Worm (Caenorhabditis elegans): ENCODE data around the gene ZK1307.1.

- TF ChIP-seq flt-1 (GFP tag; IDR thresholded peaks at IDR 0.05): no peak
- TF ChIP-seq tbx-37 (GFP tag; conservative IDR thresholded peaks at IDR 0.05): no peak
- no peak for TF ChIP-seq pes-1 (GFP tag; IDR thresholded peaks at IDR 0.05)
- no peak for TF ChIP-seq aly-1 (tag; optimal IDR thresholded peaks at IDR 0.05)
- no peak for TF ChIP-seq ama-1 (optimal IDR thresholded peaks at IDR 0.05)
- no peak for TF ChIP-seq ceh-36 (tag; optimal IDR thresholded peaks at IDR 0.05)
- TF ChIP-seq tra-4 (tag; optimal IDR thresholded peaks at IDR 0.05): no peak
- no peak for TF ChIP-seq ceh-13 (GFP tag; optimal IDR thresholded peaks at IDR 0.05)
- no peak for TF ChIP-seq B0310.2 (tag; optimal IDR thresholded peaks at IDR 0.05)
- no peak for TF ChIP-seq tbx-11 (GFP tag; IDR thresholded peaks at IDR 0.05)
- no peak for TF ChIP-seq sea-1 (GFP tag; conservative IDR thresholded peaks at IDR 0.05)
- no peak for TF ChIP-seq hmbx-1 (tag; optimal IDR thresholded peaks at IDR 0.05)
Measured at ce11 chrII:9695942-9696341, 40.6 kb upstream of the ZK1307.1 start.
